Fruit fly (Drosophila melanogaster): ENCODE results near the gene GstZ2.

GstZ2 gene

DNA sequence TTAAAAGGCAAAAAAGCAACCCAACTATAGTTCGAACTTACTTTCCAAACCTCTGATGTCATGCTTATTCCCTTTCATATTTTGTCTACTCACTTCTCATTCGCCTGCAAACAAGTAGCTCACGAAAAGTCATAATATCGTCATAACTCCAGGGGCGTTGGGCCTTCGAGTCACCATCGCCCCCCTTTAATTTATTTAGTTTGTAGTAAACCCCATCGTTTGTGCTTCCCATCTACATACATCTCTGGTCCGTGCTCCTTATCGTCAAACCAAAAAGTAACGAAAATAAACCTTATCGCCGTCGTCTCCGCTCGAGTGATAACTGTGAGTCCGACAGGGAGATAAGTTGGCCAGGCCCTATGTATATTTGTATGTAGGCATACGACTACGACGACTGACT is 31.5 kb downstream of the GstZ2 start (continued):
- TF ChIP-seq CG11294 (GFP tag; IDR thresholded peaks at IDR 0.05), result no peak
- TF ChIP-seq Sox102F (GFP tag; optimal IDR thresholded peaks at IDR 0.05), result peak; percentile 61
- no peak for TF ChIP-seq Gug (GFP tag; IDR thresholded peaks at IDR 0.05)
- no peak for TF ChIP-seq Eip75B (GFP tag; optimal IDR thresholded peaks at IDR 0.05)
- TF ChIP-seq Hr39 (GFP tag; optimal IDR thresholded peaks at IDR 0.05), result peak; percentile 66
- TF ChIP-seq esn (GFP tag; optimal IDR thresholded peaks at IDR 0.05), result peak; percentile 66
- TF ChIP-seq fd85E (GFP tag; optimal IDR thresholded peaks at IDR 0.05), result no peak

DNA sequence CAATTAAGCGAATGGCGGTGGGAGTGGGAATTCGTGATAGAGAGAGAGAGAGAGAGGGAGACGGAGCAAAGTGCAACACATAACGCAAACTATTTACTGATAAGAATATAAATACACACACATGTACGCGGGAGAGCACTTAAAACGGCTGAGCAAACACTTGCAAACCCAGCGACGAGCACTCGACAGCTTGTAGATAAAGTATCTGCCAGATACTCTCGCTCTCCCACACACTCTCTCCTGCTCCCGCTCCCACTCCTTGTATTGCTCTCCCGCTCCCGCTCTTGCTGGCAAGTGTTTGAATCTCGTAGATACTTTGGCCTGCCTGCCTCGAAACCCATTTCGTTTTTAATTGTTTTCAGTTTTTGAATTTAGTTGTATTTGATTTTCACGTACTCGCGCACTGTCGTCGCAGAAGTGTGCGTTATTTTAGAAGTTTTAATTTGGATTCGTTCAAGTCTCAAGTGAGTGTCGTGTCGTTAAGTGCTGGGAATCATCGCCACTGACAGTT is 32.2 kb downstream of the GstZ2 start:
- TF ChIP-seq CG4318 (GFP tag; optimal IDR thresholded peaks at IDR 0.05) (no peak), dac (GFP tag; optimal IDR thresholded peaks at IDR 0.05) (peak; percentile 11), net (GFP tag; optimal IDR thresholded peaks at IDR 0.05) (peak; percentile 24), CG6163 (GFP tag; IDR thresholded peaks at IDR 0.05) (peak; percentile 88), CG34406 (GFP tag; optimal IDR thresholded peaks at IDR 0.05) (no peak), Sox102F (GFP tag; optimal IDR thresholded peaks at IDR 0.05) (peak; percentile 41), fd85E (GFP tag; optimal IDR thresholded peaks at IDR 0.05) (peak; percentile 14), Eip93F (GFP tag; optimal IDR thresholded peaks at IDR 0.05) (no peak), spab (GFP tag; optimal IDR thresholded peaks at IDR 0.05) (peak; percentile 53), pdm3 (GFP tag; optimal IDR thresholded peaks at IDR 0.05) (no peak), cyc (GFP tag; optimal IDR thresholded peaks at IDR 0.05) (no peak), CG8119 (GFP tag; IDR thresholded peaks at IDR 0.05) (peak; percentile 71; the same call in 2 of the 3 replicates), Gug (GFP tag; IDR thresholded peaks at IDR 0.05) (0 out of 2 replicates have a peak, but pooled peaks have one; percentile 20), Eip78C (GFP tag) (peak; percentile 53), Ets21C (GFP tag; optimal IDR thresholded peaks at IDR 0.05) (no peak), ss (GFP tag; optimal IDR thresholded peaks at IDR 0.05) (peak; percentile 79 to 82), Lpt (GFP tag; optimal IDR thresholded peaks at IDR 0.05) (peak; percentile 62), CG9139 (GFP tag; optimal IDR thresholded peaks at IDR 0.05) (peak; percentile 88), CG3919 (GFP tag; optimal IDR thresholded peaks at IDR 0.05) (peak; percentile 53), Blimp-1 (GFP tag; optimal IDR thresholded peaks at IDR 0.05) (no peak), fd59A (GFP tag; optimal IDR thresholded peaks at IDR 0.05) (no peak), CG10631 (GFP tag; optimal IDR thresholded peaks at IDR 0.05) (no peak), salr (GFP tag; optimal IDR thresholded peaks at IDR 0.05) (peak in 1 of 2 experiments; percentile 50), Smox (GFP tag; optimal IDR thresholded peaks at IDR 0.05) (no peak), acj6 (GFP tag; optimal IDR thresholded peaks at IDR 0.05) (no peak), esn (GFP tag; optimal IDR thresholded peaks at IDR 0.05) (peak; percentile 1), OdsH (GFP tag; optimal IDR thresholded peaks at IDR 0.05) (no peak), CG8632 (GFP tag; optimal IDR thresholded peaks at IDR 0.05) (peak; percentile 26), dsx (GFP tag; optimal IDR thresholded peaks at IDR 0.05; ENCODE audit: poor library complexity, severe bottlenecking) (peak; percentile 20), Ets96B (tag; optimal IDR thresholded peaks at IDR 0.05) (peak; percentile 6), fkh (GFP tag; optimal IDR thresholded peaks at IDR 0.05) (peak; percentile 95), CG16779 (tag; optimal IDR thresholded peaks at IDR 0.05) (peak; percentile 70), CG6808 (GFP tag; optimal IDR thresholded peaks at IDR 0.05) (peak; percentile 76), CG11762 (GFP tag; optimal IDR thresholded peaks at IDR 0.05; ENCODE audit: insufficient read depth) (peak; percentile 51), CG6276 (GFP tag; optimal IDR thresholded peaks at IDR 0.05) (peak; percentile 87), CG11902 (GFP tag; optimal IDR thresholded peaks at IDR 0.05) (no peak), topi (GFP tag; optimal IDR thresholded peaks at IDR 0.05) (no peak), CG31627 (GFP tag; optimal IDR thresholded peaks at IDR 0.05) (no peak), CG11294 (GFP tag; IDR thresholded peaks at IDR 0.05) (no peak; the same call in 1 of the 2 replicates), vri (GFP tag; optimal IDR thresholded peaks at IDR 0.05) (peak; percentile 61), Hr4 (GFP tag; optimal IDR thresholded peaks at IDR 0.05) (no peak), achi (GFP tag; optimal IDR thresholded peaks at IDR 0.05) (peak; percentile 50), Met (GFP tag; optimal IDR thresholded peaks at IDR 0.05) (peak; percentile 7), CG7368 (GFP tag; optimal IDR thresholded peaks at IDR 0.05) (peak; percentile 45), CG6792 (GFP tag; optimal IDR thresholded peaks at IDR 0.05) (no peak), svp (GFP tag) (peak; percentile 83), CG32006 (GFP tag; optimal IDR thresholded peaks at IDR 0.05) (peak; percentile 21)

All from whole organism, prepupa.